Worm (Caenorhabditis elegans) whole organism, mixed stage, embryonic: Measurements from ENCODE around the gene C18H7.4.

Source experiments
- M03D4.4 ChIP-seq: sonication (generic microtip); optimal IDR thresholded peaks from 2 replicates; lab custom pipeline; 2017; ENCODE audit warnings: mild to moderate bottlenecking, missing genetic modification characterization, missing compliant biosample characterization
- bed-3 ChIP-seq: fragments of 200-800 bp; sonication (Bioruptor generic); optimal IDR thresholded peaks from 3 replicates; lab custom pipeline; 2018; ENCODE audit warnings: mild to moderate bottlenecking, missing genetic modification characterization, moderate library complexity, missing compliant biosample characterization
- blmp-1 ChIP-seq: fragments of 150-350 bp; optimal IDR thresholded peaks from 2 replicates; lab custom pipeline; 2014; ENCODE audit warnings: missing biosample characterization, missing genetic modification characterization
- ceh-39 ChIP-seq: fragments of 150-350 bp; optimal IDR thresholded peaks from 2 replicates; lab custom pipeline; 2014; ENCODE audit warnings: missing biosample characterization, missing genetic modification characterization
- ceh-43 ChIP-seq: fragments of 200-800 bp; sonication (Bioruptor generic); optimal IDR thresholded peaks from 2 replicates; lab custom pipeline; 2018; ENCODE audit warnings: mild to moderate bottlenecking, missing genetic modification characterization, moderate library complexity, missing compliant biosample characterization
- ceh-83 ChIP-seq: fragments of 200-800 bp; sonication (Bioruptor generic); optimal IDR thresholded peaks from 2 replicates; lab custom pipeline; 2018; ENCODE audit warnings: mild to moderate bottlenecking, missing genetic modification characterization, missing compliant biosample characterization
- ces-1 ChIP-seq: fragments of 150-350 bp; optimal IDR thresholded peaks from 2 replicates; lab custom pipeline; 2014; ENCODE audit warnings: missing biosample characterization, missing genetic modification reagents, missing genetic modification characterization
- cnd-1 ChIP-seq: fragments of 200-800 bp; sonication (Bioruptor generic); optimal IDR thresholded peaks from 2 replicates; lab custom pipeline; 2018; ENCODE audit warnings: mild to moderate bottlenecking, missing genetic modification characterization, missing compliant biosample characterization
- drap-1 ChIP-seq: fragments of 200-800 bp; sonication (Bioruptor generic); optimal IDR thresholded peaks from 3 replicates; lab custom pipeline; 2018; ENCODE audit warnings: mild to moderate bottlenecking, missing genetic modification characterization, missing compliant biosample characterization
- elt-3 ChIP-seq: fragments of 150-350 bp; optimal IDR thresholded peaks from 2 replicates; lab custom pipeline; 2014; ENCODE audit warnings: missing biosample characterization, missing genetic modification characterization
- flh-1 ChIP-seq: fragments of 200-800 bp; sonication (Bioruptor generic); optimal IDR thresholded peaks from 2 replicates; lab custom pipeline; 2018; ENCODE audit warnings: mild to moderate bottlenecking, missing genetic modification characterization, moderate library complexity, missing compliant biosample characterization
- ham-2 ChIP-seq: fragments of 200-800 bp; sonication (Bioruptor generic); optimal IDR thresholded peaks from 2 replicates; lab custom pipeline; 2018; ENCODE audit warnings: mild to moderate bottlenecking, missing genetic modification characterization, missing compliant biosample characterization
- hlh-1 ChIP-seq: fragments of 150-350 bp; optimal IDR thresholded peaks from 2 replicates; lab custom pipeline; 2014; ENCODE audit warnings: missing biosample characterization, missing genetic modification reagents, missing genetic modification characterization
- lin-13 ChIP-seq: fragments of 150-350 bp; optimal IDR thresholded peaks from 2 replicates; lab custom pipeline; 2014; ENCODE audit warnings: missing biosample characterization, missing genetic modification characterization
- lsy-2 ChIP-seq: fragments of 150-350 bp; optimal IDR thresholded peaks from 2 replicates; lab custom pipeline; 2014; ENCODE audit warnings: missing biosample characterization, missing genetic modification characterization
- mab-5 ChIP-seq: fragments of 150-350 bp; optimal IDR thresholded peaks from 2 replicates; lab custom pipeline; 2014; ENCODE audit warnings: missing biosample characterization, missing genetic modification characterization
- mep-1 ChIP-seq: fragments of 150-350 bp; optimal IDR thresholded peaks from 2 replicates; lab custom pipeline; 2017; ENCODE audit warnings: missing biosample characterization, missing genetic modification reagents, missing genetic modification characterization, inconsistent platforms
- mls-2 ChIP-seq: sonication (generic microtip); optimal IDR thresholded peaks from 2 replicates; lab custom pipeline; 2016; ENCODE audit warnings: mild to moderate bottlenecking, missing genetic modification characterization, moderate library complexity, missing compliant biosample characterization
- nhr-2 ChIP-seq: fragments of 150-350 bp; optimal IDR thresholded peaks from 2 replicates; lab custom pipeline; 2014; ENCODE audit warnings: missing biosample characterization, missing genetic modification characterization
- nhr-28 ChIP-seq: fragments of 150-350 bp; optimal IDR thresholded peaks from 2 replicates; lab custom pipeline; 2014; ENCODE audit warnings: missing biosample characterization, missing genetic modification characterization
- nhr-76 ChIP-seq: sonication (generic microtip); optimal IDR thresholded peaks from 2 replicates; lab custom pipeline; 2017; ENCODE audit warnings: missing biosample characterization, missing genetic modification characterization
- pha-4 ChIP-seq: fragments of 150-350 bp; optimal IDR thresholded peaks from 2 replicates; lab custom pipeline; 2018; ENCODE audit warnings: missing biosample characterization, missing genetic modification reagents, missing genetic modification characterization
- sem-2 ChIP-seq: fragments of 200-800 bp; sonication (Bioruptor generic); optimal IDR thresholded peaks from 2 replicates; lab custom pipeline; 2018; ENCODE audit warnings: mild to moderate bottlenecking, missing genetic modification characterization, missing compliant biosample characterization
- snpc-4 ChIP-seq: fragments of 150-350 bp; optimal IDR thresholded peaks from 2 replicates; lab custom pipeline; 2014; ENCODE audit warnings: missing biosample characterization, missing genetic modification characterization
- sptf-1 ChIP-seq: sonication (generic microtip); optimal IDR thresholded peaks from 2 replicates; lab custom pipeline; 2017; ENCODE audit warnings: mild to moderate bottlenecking, missing genetic modification characterization, moderate library complexity, missing compliant biosample characterization
- tbx-8 ChIP-seq: fragments of 200-800 bp; sonication (Bioruptor generic); optimal IDR thresholded peaks from 2 replicates; lab custom pipeline; 2018; ENCODE audit warnings: mild to moderate bottlenecking, missing genetic modification characterization, moderate library complexity, missing compliant biosample characterization
- unc-120 ChIP-seq: sonication (generic microtip); optimal IDR thresholded peaks from 2 replicates; lab custom pipeline; 2017; ENCODE audit warnings: missing genetic modification characterization, missing compliant biosample characterization; ENCODE audit not compliant: poor library complexity, severe bottlenecking
- unc-62 ChIP-seq: fragments of 150-350 bp; optimal IDR thresholded peaks from 2 replicates; lab custom pipeline; 2014; ENCODE audit warnings: missing biosample characterization, missing genetic modification reagents, missing genetic modification characterization
- zip-8 ChIP-seq: fragments of 150-350 bp; optimal IDR thresholded peaks from 2 replicates; lab custom pipeline; 2014; ENCODE audit warnings: missing biosample characterization, missing genetic modification characterization
- ztf-11 ChIP-seq: fragments of 150-350 bp; optimal IDR thresholded peaks from 2 replicates; lab custom pipeline; 2014; ENCODE audit warnings: missing biosample characterization, missing genetic modification characterization

The C18H7.4 gene

ce11 chrIV:620324-620723 is 27.2 kb downstream of the C18H7.4 start (continued):
- TF ChIP-seq sem-2: peak; percentile 61
- peak; percentile 74 for TF ChIP-seq ceh-43 (GFP tag; lab: Kevin White, UChicago)
- peak; percentile 82 for TF ChIP-seq drap-1 (GFP tag; lab: Kevin White, UChicago)
- no peak for TF ChIP-seq elt-3 (tag; lab: Kevin White, UChicago)
- peak; percentile 91 for TF ChIP-seq sptf-1 (tag; lab: Kevin White, UChicago)
- peak; percentile 85 for TF ChIP-seq ceh-83 (GFP tag; lab: Kevin White, UChicago)
- TF ChIP-seq M03D4.4 (tag; lab: Kevin White, UChicago): peak; percentile 86

ce11 chrIV:622989-623388 is 29.9 kb downstream of the C18H7.4 start:
- TF ChIP-seq nhr-2 (tag; lab: Kevin White, UChicago) (no peak), tbx-8 (no peak), zip-8 (tag; lab: Kevin White, UChicago) (no peak), mab-5 (no peak), bed-3 (GFP tag; lab: Kevin White, UChicago) (no peak), nhr-28 (tag; lab: Kevin White, UChicago) (no peak), mep-1 (tag; lab: Kevin White, UChicago) (no peak), ceh-83 (GFP tag; lab: Kevin White, UChicago) (no peak), ces-1 (GFP tag; lab: Kevin White, UChicago) (no peak), ceh-39 (tag; lab: Kevin White, UChicago) (no peak), blmp-1 (tag; lab: Kevin White, UChicago) (no peak), unc-120 (tag; lab: Kevin White, UChicago) (no peak), ham-2 (GFP tag; lab: Kevin White, UChicago) (no peak), lsy-2 (tag; lab: Kevin White, UChicago) (no peak), unc-62 (GFP tag; lab: Kevin White, UChicago) (no peak), nhr-76 (tag; lab: Kevin White, UChicago) (no peak), hlh-1 (tag; lab: Kevin White, UChicago) (no peak), mls-2 (tag; lab: Kevin White, UChicago) (no peak), M03D4.4 (tag; lab: Kevin White, UChicago) (no peak)

- TF ChIP-seq unc-120 (tag; lab: Kevin White, UChicago) (no peak), ztf-11 (tag; lab: Kevin White, UChicago) (no peak), ceh-43 (GFP tag; lab: Kevin White, UChicago) (no peak), nhr-76 (tag; lab: Kevin White, UChicago) (no peak), sptf-1 (tag; lab: Kevin White, UChicago) (no peak), blmp-1 (tag; lab: Kevin White, UChicago) (no peak), bed-3 (GFP tag; lab: Kevin White, UChicago) (no peak), tbx-8 (no peak), snpc-4 (tag; lab: Kevin White, UChicago) (no peak), nhr-28 (tag; lab: Kevin White, UChicago) (no peak), hlh-1 (tag; lab: Kevin White, UChicago) (no peak), pha-4 (tag; lab: Kevin White, UChicago) (no peak), ceh-83 (GFP tag; lab: Kevin White, UChicago) (no peak), ceh-39 (tag; lab: Kevin White, UChicago) (no peak), flh-1 (GFP tag; lab: Kevin White, UChicago) (no peak)
Observed at ce11 chrIV:623876-624275, 30.7 kb downstream of the C18H7.4 start.

ce11 chrIV:625947-626548 is 32.9 kb downstream of the C18H7.4 start:
- no peak for TF ChIP-seq ceh-43 (GFP tag; lab: Kevin White, UChicago)
- TF ChIP-seq ceh-83 (GFP tag; lab: Kevin White, UChicago): no peak
- no peak for TF ChIP-seq pha-4 (tag; lab: Kevin White, UChicago)
- no peak for TF ChIP-seq nhr-28 (tag; lab: Kevin White, UChicago)

- no peak for TF ChIP-seq pha-4 (tag; lab: Kevin White, UChicago)
- TF ChIP-seq bed-3 (GFP tag; lab: Kevin White, UChicago): no peak
- no peak for TF ChIP-seq ces-1 (GFP tag; lab: Kevin White, UChicago)
- TF ChIP-seq lin-13 (tag; lab: Kevin White, UChicago): no peak
- no peak for TF ChIP-seq mls-2 (tag; lab: Kevin White, UChicago)
- no peak for TF ChIP-seq cnd-1
- no peak for TF ChIP-seq mab-5
- no peak for TF ChIP-seq zip-8 (tag; lab: Kevin White, UChicago)
- no peak for TF ChIP-seq unc-62 (GFP tag; lab: Kevin White, UChicago)
Observed at ce11 chrIV:627237-627636, 34.1 kb downstream of the C18H7.4 start, which contains the start of gene nhr-76. Gene nhr-76 (plus strand): TSS chrIV:627537.
